Worm (Caenorhabditis elegans) whole organism, L2 larva: ENCODE data around the gene clec-182.

Experiments
- R02D3.7 ChIP-seq: fragments of 150-350 bp; optimal IDR thresholded peaks from 2 replicates; lab custom pipeline; 2014; ENCODE audit warnings: missing biosample characterization, missing genetic modification characterization
- ZK546.5 ChIP-seq: sonication (generic microtip); optimal IDR thresholded peaks from 2 replicates; lab custom pipeline; 2017; ENCODE audit warnings: missing biosample characterization, missing genetic modification characterization
- aly-2 ChIP-seq: fragments of 150-350 bp; optimal IDR thresholded peaks from 2 replicates; lab custom pipeline; 2014; ENCODE audit warnings: missing biosample characterization, missing genetic modification characterization
- gmeb-1 ChIP-seq: fragments of 150-350 bp; optimal IDR thresholded peaks from 2 replicates; lab custom pipeline; 2014; ENCODE audit warnings: missing biosample characterization, missing genetic modification characterization
- sem-4 ChIP-seq: fragments of 150-350 bp; optimal IDR thresholded peaks from 2 replicates; lab custom pipeline; 2014; ENCODE audit warnings: missing biosample characterization, missing genetic modification reagents, missing genetic modification characterization
- skn-1 ChIP-seq: sonication (generic microtip); optimal IDR thresholded peaks from 2 replicates; lab custom pipeline; 2017; ENCODE audit warnings: missing biosample characterization, missing genetic modification characterization
- sma-9 ChIP-seq, 2 experiments: fragments of 150-350 bp in 1 of 2; sonication (generic microtip) in 1 of 2; optimal IDR thresholded peaks; 2 replicates each; lab custom pipeline; 2014 to 2016; ENCODE audit warnings: missing genetic modification characterization in 2 of 2, mild to moderate bottlenecking in 1 of 2, missing biosample characterization in 1 of 2, missing compliant biosample characterization in 1 of 2, missing genetic modification reagents in 1 of 2, moderate library complexity in 1 of 2
- snpc-4 ChIP-seq: fragments of 150-350 bp; optimal IDR thresholded peaks from 2 replicates; lab custom pipeline; 2014; ENCODE audit warnings: missing biosample characterization, missing genetic modification characterization
- ztf-4 ChIP-seq: fragments of 150-350 bp; optimal IDR thresholded peaks from 2 replicates; lab custom pipeline; 2014; ENCODE audit warnings: missing biosample characterization, missing genetic modification characterization

- TF ChIP-seq gmeb-1: no peak
- TF ChIP-seq skn-1 (tag; lab: Kevin White, UChicago): no peak
- no peak for TF ChIP-seq ZK546.5
- TF ChIP-seq sma-9 (GFP tag; optimal IDR thresholded peaks at IDR 0.05; lab: Kevin White, UChicago): no peak
- TF ChIP-seq sma-9 (tag; optimal IDR thresholded peaks at IDR 0.05; lab: Kevin White, UChicago): no peak
- TF ChIP-seq ztf-4 (tag; lab: Kevin White, UChicago): no peak
- no peak for TF ChIP-seq aly-2
- TF ChIP-seq sem-4: no peak
- no peak for TF ChIP-seq R02D3.7 (tag; lab: Kevin White, UChicago)
- TF ChIP-seq snpc-4 (tag; lab: Kevin White, UChicago): no peak
These were observed 43.4 kb downstream of the clec-182 start, which contains the start of gene elli-1 for ce11 chrIV:8754727-8755126.
